Worm (Caenorhabditis elegans): ENCODE results near the gene pinn-1.

pinn-1 gene

ce11 chrII:2843088-2843487 lies 45.7 kb downstream of the pinn-1 start, which contains the start of gene Y110A2AL.7:
Y110A2AL.7 (minus strand) TSS chrII:2843188.
- TF ChIP-seq ztf-11 (tag; optimal IDR thresholded peaks at IDR 0.05) (no peak), ceh-43 (GFP tag; optimal IDR thresholded peaks at IDR 0.05) (no peak), tbx-8 (GFP tag; optimal IDR thresholded peaks at IDR 0.05) (no peak), sem-2 (GFP tag; optimal IDR thresholded peaks at IDR 0.05) (no peak), nhr-28 (tag; optimal IDR thresholded peaks at IDR 0.05) (no peak), ceh-39 (tag; optimal IDR thresholded peaks at IDR 0.05) (no peak), M03D4.4 (tag; optimal IDR thresholded peaks at IDR 0.05) (no peak), snpc-4 (tag; optimal IDR thresholded peaks at IDR 0.05) (no peak), ceh-83 (GFP tag; optimal IDR thresholded peaks at IDR 0.05) (no peak)

DNA sequence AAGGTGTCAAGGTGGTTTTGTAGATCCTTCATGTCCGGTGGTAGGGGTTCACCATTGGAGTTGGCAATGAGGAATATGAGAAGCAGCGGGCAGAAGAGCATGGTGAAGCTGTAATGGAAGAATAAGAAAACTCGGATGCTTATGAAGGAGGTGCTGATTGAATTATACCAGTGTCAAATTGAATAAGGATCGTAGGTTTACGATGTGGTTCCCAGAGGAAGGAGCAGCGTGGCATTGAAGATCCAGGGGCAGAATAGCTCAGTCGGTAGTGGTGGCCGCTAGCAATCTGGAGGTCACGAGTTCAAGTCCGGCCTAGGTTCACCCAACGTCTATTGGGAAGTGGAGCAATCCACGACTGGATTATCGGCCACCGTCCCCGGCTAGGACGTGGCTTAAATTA lies 47.3 kb downstream of the pinn-1 start, which contains the start of gene Y110A2AL.6:
Y110A2AL.6 (minus strand) TSS at position 101 of the 400 bp plus-strand sequence.
- no peak for TF ChIP-seq nhr-28 (tag; optimal IDR thresholded peaks at IDR 0.05)
- TF ChIP-seq sptf-1 (tag; optimal IDR thresholded peaks at IDR 0.05): no peak
- TF ChIP-seq sem-2 (GFP tag; optimal IDR thresholded peaks at IDR 0.05): no peak
- TF ChIP-seq ceh-83 (GFP tag; optimal IDR thresholded peaks at IDR 0.05): no peak
- no peak for TF ChIP-seq unc-39 (tag; optimal IDR thresholded peaks at IDR 0.05)
- TF ChIP-seq unc-62 (GFP tag; optimal IDR thresholded peaks at IDR 0.05): no peak
- no peak for TF ChIP-seq nhr-2 (tag; optimal IDR thresholded peaks at IDR 0.05)
- no peak for TF ChIP-seq blmp-1 (tag; optimal IDR thresholded peaks at IDR 0.05)
- no peak for TF ChIP-seq lin-32 (GFP tag; optimal IDR thresholded peaks at IDR 0.05)
- no peak for TF ChIP-seq mep-1 (tag; optimal IDR thresholded peaks at IDR 0.05)

DNA sequence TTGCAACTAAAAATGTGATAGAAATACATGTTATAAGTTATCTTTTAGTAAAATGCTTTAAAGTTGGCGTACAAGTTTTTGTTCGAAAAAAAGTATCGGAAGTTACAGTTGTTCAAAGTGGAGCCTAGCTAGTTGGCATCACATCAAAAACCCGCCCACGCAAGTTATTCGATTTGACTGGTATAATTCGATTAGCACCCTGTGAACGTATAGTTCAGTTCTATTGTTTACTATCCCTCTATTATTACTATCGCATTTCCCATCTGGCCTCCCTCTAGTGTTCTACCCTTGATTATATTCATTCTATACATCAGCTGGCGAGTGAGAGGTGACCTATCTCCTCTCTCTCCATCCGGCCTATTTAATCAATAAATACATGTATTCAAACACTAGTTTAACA lies 49.8 kb downstream of the pinn-1 start, which contains the start of gene Y110A2AL.4:
Y110A2AL.4 (plus strand) TSS at position 301 of the 400 bp plus-strand sequence.
- TF ChIP-seq elt-1 (tag; optimal IDR thresholded peaks at IDR 0.05; ENCODE audit: borderline replicate concordance, insufficient read depth): peak; percentile 12

DNA sequence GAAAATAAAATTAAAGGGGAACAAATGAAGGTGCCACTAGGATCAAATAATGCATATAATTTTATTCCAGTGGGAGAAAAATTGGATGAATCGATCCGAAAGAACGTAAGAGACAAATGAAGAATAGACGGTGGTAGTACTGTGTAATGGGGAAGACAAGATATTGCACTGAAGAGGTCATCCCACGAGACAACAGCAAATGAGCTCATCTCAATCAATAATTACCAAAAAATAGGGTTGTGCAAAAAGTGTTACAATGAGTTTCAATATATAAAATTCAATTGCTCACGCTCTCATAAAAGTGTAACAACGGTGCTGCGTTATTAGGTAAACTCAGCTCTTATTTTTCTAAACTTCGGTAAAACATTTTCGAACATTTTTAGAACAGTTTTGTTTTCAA lies 52.0 kb downstream of the pinn-1 start, which contains the start of gene K12H6.7:
K12H6.7 (minus strand) TSS at position 101 of the 400 bp plus-strand sequence.
- TF ChIP-seq nhr-12 (tag; optimal IDR thresholded peaks at IDR 0.05) (no peak), mep-1 (tag; optimal IDR thresholded peaks at IDR 0.05) (no peak), unc-39 (tag; optimal IDR thresholded peaks at IDR 0.05) (no peak), zip-8 (tag; optimal IDR thresholded peaks at IDR 0.05) (no peak), hlh-1 (tag; optimal IDR thresholded peaks at IDR 0.05) (no peak), ham-2 (GFP tag; optimal IDR thresholded peaks at IDR 0.05) (no peak), nhr-76 (tag; optimal IDR thresholded peaks at IDR 0.05) (no peak), ceh-39 (tag; optimal IDR thresholded peaks at IDR 0.05) (no peak), elt-3 (tag; optimal IDR thresholded peaks at IDR 0.05) (no peak)

Measured in whole organism, mixed stage, embryonic.